Worm (Caenorhabditis elegans) whole organism, young adult: ENCODE data around the gene nfm-1.
A peak's percentile ranks its signal among the peaks of the same experiment; 100 is the strongest.

ENCODE experiments used
- B0336.3 ChIP-seq: fragments of 200-800 bp; sonication (Bioruptor generic); IDR thresholded peaks from 2 replicates; pipeline ENCODE4 v1.3.6; 2022; ENCODE audit warnings: missing genetic modification characterization, missing compliant biosample characterization
- D2030.7 ChIP-seq: fragments of 200-800 bp; sonication (Bioruptor generic); IDR thresholded peaks from 2 replicates; pipeline ENCODE4 v1.3.6; 2022; ENCODE audit warnings: missing genetic modification reagents, missing genetic modification characterization, missing compliant biosample characterization
- F22D6.2 ChIP-seq: sonication (generic microtip); optimal IDR thresholded peaks from 2 replicates; lab custom pipeline; 2016; ENCODE audit warnings: mild to moderate bottlenecking, missing genetic modification characterization, missing compliant biosample characterization
- F23B12.7 ChIP-seq: sonication (generic microtip); optimal IDR thresholded peaks from 2 replicates; lab custom pipeline; 2017; ENCODE audit warnings: missing genetic modification characterization, mild to moderate bottlenecking, missing compliant biosample characterization, antibody characterized with exemption, moderate library complexity; ENCODE audit not compliant: insufficient read depth
- F37B4.10 ChIP-seq: fragments of 200-800 bp; sonication (Bioruptor generic); IDR thresholded peaks from 2 replicates; pipeline ENCODE4 v1.3.6; 2022; ENCODE audit warnings: missing genetic modification characterization, missing compliant biosample characterization
- F57A8.1 ChIP-seq: fragments of 200-800 bp; sonication (Bioruptor generic); optimal IDR thresholded peaks from 2 replicates; lab custom pipeline; 2018; ENCODE audit warnings: mild to moderate bottlenecking, missing genetic modification characterization, moderate library complexity, missing compliant biosample characterization
- K11D2.4 ChIP-seq: fragments of 200-800 bp; sonication (Bioruptor generic); IDR thresholded peaks from 2 replicates; pipeline ENCODE4 v1.3.6; 2022; ENCODE audit warnings: missing genetic modification reagents, missing genetic modification characterization, missing compliant biosample characterization
- T07F8.4 ChIP-seq: sonication (generic microtip); optimal IDR thresholded peaks from 2 replicates; lab custom pipeline; 2016; ENCODE audit warnings: mild to moderate bottlenecking, missing genetic modification characterization, moderate library complexity, missing compliant biosample characterization
- Y53G8AR.9 ChIP-seq: fragments of 200-800 bp; sonication (Bioruptor generic); conservative IDR thresholded peaks from 2 replicates; pipeline ENCODE4 v1.3.6; 2022; ENCODE audit warnings: missing genetic modification reagents, missing genetic modification characterization, missing compliant biosample characterization
- Y67H2A.10 ChIP-seq: fragments of 200-800 bp; sonication (Bioruptor generic); conservative IDR thresholded peaks from 2 replicates; pipeline ENCODE4 v1.3.6; 2022; ENCODE audit warnings: missing genetic modification reagents, missing genetic modification characterization, missing compliant biosample characterization
- Y95B8A.8 ChIP-seq: fragments of 200-800 bp; sonication (Bioruptor generic); IDR thresholded peaks from 2 replicates; pipeline ENCODE4 v1.3.6; 2022; ENCODE audit warnings: missing genetic modification reagents, missing genetic modification characterization, missing compliant biosample characterization
- ZK185.1 ChIP-seq: sonication (generic microtip); optimal IDR thresholded peaks from 2 replicates; lab custom pipeline; 2016; ENCODE audit warnings: mild to moderate bottlenecking, missing genetic modification characterization, missing compliant biosample characterization; ENCODE audit not compliant: poor library complexity, severe bottlenecking
- attf-5 ChIP-seq: fragments of 200-800 bp; sonication (Bioruptor generic); optimal IDR thresholded peaks from 2 replicates; lab custom pipeline; 2018; ENCODE audit warnings: mild to moderate bottlenecking, missing genetic modification characterization, missing compliant biosample characterization
- attf-6 ChIP-seq: fragments of 200-800 bp; sonication (Bioruptor generic); IDR thresholded peaks from 2 replicates; pipeline ENCODE4 v1.3.6; 2022; ENCODE audit warnings: missing genetic modification reagents, missing genetic modification characterization, missing compliant biosample characterization
- bed-1 ChIP-seq: fragments of 200-800 bp; sonication (Bioruptor generic); IDR thresholded peaks from 2 replicates; pipeline ENCODE4 v1.3.6; 2022; ENCODE audit warnings: missing genetic modification reagents, missing genetic modification characterization, missing compliant biosample characterization
- dox-1 ChIP-seq: fragments of 200-800 bp; sonication (Bioruptor generic); IDR thresholded peaks from 2 replicates; pipeline ENCODE4 v1.3.6; 2022; ENCODE audit warnings: missing genetic modification reagents, missing genetic modification characterization, missing compliant biosample characterization
- dpl-1 ChIP-seq: fragments of 150-350 bp; optimal IDR thresholded peaks from 2 replicates; lab custom pipeline; 2014; ENCODE audit warnings: missing biosample characterization, missing genetic modification reagents, missing genetic modification characterization
- ets-4 ChIP-seq: fragments of 200-800 bp; sonication (Bioruptor generic); optimal IDR thresholded peaks from 2 replicates; lab custom pipeline; 2018; ENCODE audit warnings: mild to moderate bottlenecking, missing genetic modification characterization, missing compliant biosample characterization
- fkh-3 ChIP-seq: sonication (generic microtip); optimal IDR thresholded peaks from 2 replicates; lab custom pipeline; 2016; ENCODE audit warnings: mild to moderate bottlenecking, missing genetic modification characterization, missing compliant biosample characterization
- him-1 ChIP-seq: sonication (generic microtip); optimal IDR thresholded peaks from 2 replicates; lab custom pipeline; 2016; ENCODE audit warnings: missing genotype, missing genetic modification reagents, missing genetic modification characterization, missing compliant biosample characterization
- hlh-26 ChIP-seq: fragments of 200-800 bp; sonication (Bioruptor generic); conservative IDR thresholded peaks from 2 replicates; pipeline ENCODE4 v1.3.6; 2022; ENCODE audit warnings: missing genetic modification reagents, missing genetic modification characterization, missing compliant biosample characterization
- hmg-1.2 ChIP-seq: fragments of 200-800 bp; sonication (Bioruptor generic); IDR thresholded peaks from 2 replicates; pipeline ENCODE4 v1.3.6; 2022; ENCODE audit warnings: missing genetic modification reagents, missing genetic modification characterization, missing compliant biosample characterization
- hmg-20 ChIP-seq: fragments of 200-800 bp; sonication (Bioruptor generic); IDR thresholded peaks from 2 replicates; pipeline ENCODE4 v1.3.6; 2022; ENCODE audit warnings: missing genetic modification reagents, missing genetic modification characterization, missing compliant biosample characterization
- hrde-1 ChIP-seq: sonication (generic microtip); optimal IDR thresholded peaks from 2 replicates; lab custom pipeline; 2016; ENCODE audit warnings: missing genetic modification characterization, mild to moderate bottlenecking, missing compliant biosample characterization, moderate library complexity, missing genotype, missing genetic modification reagents, borderline replicate concordance
- lag-1 ChIP-seq: fragments of 200-800 bp; sonication (Bioruptor generic); IDR thresholded peaks from 2 replicates; pipeline ENCODE4 v1.3.6; 2022; ENCODE audit warnings: missing genetic modification reagents, missing genetic modification characterization, missing compliant biosample characterization
- let-526 ChIP-seq: fragments of 200-800 bp; sonication (Bioruptor generic); IDR thresholded peaks from 2 replicates; pipeline ENCODE4 v1.3.6; 2022; ENCODE audit warnings: missing genetic modification reagents, missing genetic modification characterization, missing compliant biosample characterization
- lin-40 ChIP-seq: sonication (generic microtip); optimal IDR thresholded peaks from 2 replicates; lab custom pipeline; 2016; ENCODE audit warnings: missing genetic modification characterization, mild to moderate bottlenecking, missing compliant biosample characterization, missing genotype, missing genetic modification reagents
- lin-54 ChIP-seq: fragments of 200-800 bp; sonication (Bioruptor generic); optimal IDR thresholded peaks from 2 replicates; lab custom pipeline; 2018; ENCODE audit warnings: mild to moderate bottlenecking, missing genetic modification characterization, missing compliant biosample characterization
- lsl-1 ChIP-seq: fragments of 200-800 bp; sonication (Bioruptor generic); optimal IDR thresholded peaks from 2 replicates; lab custom pipeline; 2018; ENCODE audit warnings: mild to moderate bottlenecking, missing genetic modification characterization, moderate library complexity, missing compliant biosample characterization
- nfya-2 ChIP-seq: fragments of 200-800 bp; sonication (Bioruptor generic); IDR thresholded peaks from 2 replicates; pipeline ENCODE4 v1.3.6; 2022; ENCODE audit warnings: missing genetic modification reagents, missing genetic modification characterization, missing compliant biosample characterization
- nfyb-1 ChIP-seq: fragments of 200-800 bp; sonication (Bioruptor generic); IDR thresholded peaks from 2 replicates; pipeline ENCODE4 v1.3.6; 2022; ENCODE audit warnings: missing genetic modification reagents, missing genetic modification characterization, missing compliant biosample characterization
- nhr-80 ChIP-seq: sonication (generic microtip); optimal IDR thresholded peaks from 2 replicates; lab custom pipeline; 2016; ENCODE audit warnings: missing genetic modification characterization, missing compliant biosample characterization
- nhr-90 ChIP-seq: sonication (generic microtip); optimal IDR thresholded peaks from 2 replicates; lab custom pipeline; 2016; ENCODE audit warnings: missing genotype, mild to moderate bottlenecking, missing genetic modification characterization, missing compliant biosample characterization
- rcor-1 ChIP-seq: fragments of 200-800 bp; sonication (Bioruptor generic); IDR thresholded peaks from 2 replicates; pipeline ENCODE4 v1.3.6; 2022; ENCODE audit warnings: missing genetic modification reagents, missing genetic modification characterization, missing compliant biosample characterization
- sdz-38 ChIP-seq: sonication (generic microtip); optimal IDR thresholded peaks from 2 replicates; lab custom pipeline; 2016; ENCODE audit warnings: missing genotype, missing genetic modification characterization, missing compliant biosample characterization
- sea-2 ChIP-seq: fragments of 200-800 bp; sonication (Bioruptor generic); IDR thresholded peaks from 2 replicates; pipeline ENCODE4 v1.3.6; 2022; ENCODE audit warnings: missing genetic modification characterization, missing compliant biosample characterization
- snpc-1.1 ChIP-seq: sonication (generic microtip); optimal IDR thresholded peaks from 2 replicates; lab custom pipeline; 2017; ENCODE audit warnings: missing genetic modification characterization, mild to moderate bottlenecking, missing compliant biosample characterization, antibody characterized with exemption, moderate library complexity, missing genotype, missing genetic modification reagents; ENCODE audit not compliant: insufficient read depth
- somi-1 ChIP-seq: fragments of 200-800 bp; sonication (Bioruptor generic); optimal IDR thresholded peaks from 2 replicates; lab custom pipeline; 2018; ENCODE audit warnings: mild to moderate bottlenecking, missing genetic modification characterization, missing compliant biosample characterization
- sptf-2 ChIP-seq: fragments of 200-800 bp; sonication (Bioruptor generic); optimal IDR thresholded peaks from 2 replicates; lab custom pipeline; 2018; ENCODE audit warnings: mild to moderate bottlenecking, missing genetic modification characterization, missing compliant biosample characterization
- tbp1 ChIP-seq: fragments of 200-800 bp; sonication (Bioruptor generic); optimal IDR thresholded peaks from 2 replicates; lab custom pipeline; 2018; ENCODE audit warnings: mild to moderate bottlenecking, missing genetic modification characterization, missing compliant biosample characterization
- unc-62 ChIP-seq: fragments of 150-350 bp; optimal IDR thresholded peaks from 2 replicates; lab custom pipeline; 2014; ENCODE audit warnings: missing biosample characterization, missing genetic modification reagents, missing genetic modification characterization
- zfh-2 ChIP-seq: fragments of 200-800 bp; sonication (Bioruptor generic); conservative IDR thresholded peaks from 2 replicates; pipeline ENCODE4 v1.3.6; 2022; ENCODE audit warnings: missing genetic modification reagents, missing genetic modification characterization, missing compliant biosample characterization
- ztf-25 ChIP-seq: fragments of 200-800 bp; sonication (Bioruptor generic); IDR thresholded peaks from 2 replicates; pipeline ENCODE4 v1.3.6; 2022; ENCODE audit warnings: missing genetic modification reagents, missing genetic modification characterization, missing compliant biosample characterization
- ztf-26 ChIP-seq: sonication (generic microtip); optimal IDR thresholded peaks from 2 replicates; lab custom pipeline; 2017; ENCODE audit warnings: missing genetic modification characterization, missing compliant biosample characterization
- ztf-28 ChIP-seq: fragments of 200-800 bp; sonication (Bioruptor generic); IDR thresholded peaks from 2 replicates; pipeline ENCODE4 v1.3.6; 2022; ENCODE audit warnings: missing genetic modification reagents, missing genetic modification characterization, missing compliant biosample characterization
- ztf-3 ChIP-seq: fragments of 200-800 bp; sonication (Bioruptor generic); optimal IDR thresholded peaks from 2 replicates; lab custom pipeline; 2018; ENCODE audit warnings: mild to moderate bottlenecking, missing genetic modification characterization, missing compliant biosample characterization

nfm-1 gene

ce11 chrIII:6177631-6178030, 18.4 kb downstream of the nfm-1 start:
- TF ChIP-seq nhr-80 (tag; lab: Kevin White, UChicago) (peak; percentile 13), B0336.3 (GFP tag; lab: Robert Waterston, UW) (no peak)

ce11 chrIII:6178586-6178985, 19.3 kb downstream of the nfm-1 start, which contains the start of gene F42A10.7:
F42A10.7 (minus strand) TSS chrIII:6178686.
- TF ChIP-seq rcor-1: no peak
- TF ChIP-seq sptf-2 (GFP tag; lab: Kevin White, UChicago): no peak
- no peak for TF ChIP-seq F23B12.7 (tag; lab: Kevin White, UChicago)
- TF ChIP-seq hrde-1: no peak
- TF ChIP-seq dox-1 (GFP tag; lab: Robert Waterston, UW): no peak
- no peak for TF ChIP-seq sdz-38 (tag; lab: Kevin White, UChicago)
- TF ChIP-seq bed-1 (GFP tag; lab: Robert Waterston, UW): no peak
- no peak for TF ChIP-seq attf-6 (GFP tag; lab: Robert Waterston, UW)
- TF ChIP-seq nfya-2 (GFP tag; lab: Robert Waterston, UW): no peak
- no peak for TF ChIP-seq unc-62 (GFP tag; lab: Kevin White, UChicago)
- no peak for TF ChIP-seq hlh-26 (GFP tag; lab: Robert Waterston, UW)
- TF ChIP-seq him-1 (tag; lab: Kevin White, UChicago): no peak
- TF ChIP-seq F37B4.10: no peak
- no peak for TF ChIP-seq lin-54
- no peak for TF ChIP-seq let-526 (GFP tag; lab: Robert Waterston, UW)
- TF ChIP-seq Y67H2A.10: no peak

ce11 chrIII:6179062-6179461, 19.8 kb downstream of the nfm-1 start:
- TF ChIP-seq hmg-20 (GFP tag; lab: Robert Waterston, UW) (no peak), ztf-28 (GFP tag; lab: Robert Waterston, UW) (no peak), K11D2.4 (GFP tag; lab: Robert Waterston, UW) (no peak), lin-40 (tag; lab: Kevin White, UChicago) (no peak), zfh-2 (GFP tag; lab: Robert Waterston, UW) (no peak), dpl-1 (no peak), nhr-90 (tag; lab: Kevin White, UChicago) (no peak), T07F8.4 (tag; lab: Kevin White, UChicago) (no peak), nfya-2 (GFP tag; lab: Robert Waterston, UW) (no peak), F57A8.1 (GFP tag; lab: Kevin White, UChicago) (no peak), ztf-3 (GFP tag; lab: Kevin White, UChicago) (no peak), hlh-26 (GFP tag; lab: Robert Waterston, UW) (no peak), ztf-26 (tag; lab: Kevin White, UChicago) (no peak), somi-1 (GFP tag; lab: Kevin White, UChicago) (no peak), tbp1 (peak; percentile 14), ztf-25 (GFP tag; lab: Robert Waterston, UW) (no peak), lag-1 (GFP tag; lab: Robert Waterston, UW) (no peak), Y53G8AR.9 (GFP tag; lab: Robert Waterston, UW) (no peak), D2030.7 (GFP tag; lab: Robert Waterston, UW) (no peak), snpc-1.1 (no peak), ZK185.1 (no peak), F22D6.2 (tag; lab: Kevin White, UChicago) (no peak), Y95B8A.8 (GFP tag; lab: Robert Waterston, UW) (no peak), ets-4 (GFP tag; lab: Kevin White, UChicago) (peak; percentile 21), sea-2 (no peak), attf-5 (GFP tag; lab: Kevin White, UChicago) (no peak), nfyb-1 (GFP tag; lab: Robert Waterston, UW) (no peak), F37B4.10 (no peak), fkh-3 (tag; lab: Kevin White, UChicago) (no peak), lsl-1 (GFP tag; lab: Kevin White, UChicago) (no peak), hmg-1.2 (GFP tag; lab: Robert Waterston, UW) (0 out of 2 replicates have a peak, but pooled peaks have one; percentile 5)
